2 fruit fly cellular contexts compared by ENCODE assay signal in the genomic region with DNA sequence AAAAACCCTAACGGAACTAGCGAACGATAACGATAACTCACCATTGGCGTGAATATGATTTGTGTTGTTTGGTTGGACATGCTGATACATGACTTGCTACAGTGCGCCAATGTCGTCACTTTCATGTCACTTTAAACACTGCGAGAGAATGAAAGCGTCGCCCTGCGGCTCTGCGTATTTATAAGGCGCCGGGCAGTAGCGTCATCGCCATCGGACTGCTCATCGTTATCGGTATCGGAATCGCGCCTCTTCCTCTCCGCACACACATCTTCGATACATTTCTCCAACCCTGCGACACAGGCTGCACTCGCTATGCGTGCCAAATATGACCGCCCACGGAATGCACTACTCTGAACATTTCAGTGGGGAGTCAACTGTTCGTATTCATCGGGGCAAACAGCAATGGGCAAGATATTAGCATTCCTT.
A peak's percentile ranks its signal among the peaks of the same experiment; 100 is the strongest.
TF ChIP-seq lines count a peak whose summit lies in the region.

A gene (minus strand): TSS at position 160 of the 426 bp plus-strand sequence.

TF ChIP-seq in whole organism, embryonic, 481 proteins besides CTCF, POLR2A, EP300 and RAD21 (continued from another document and continues in another):
- TF ChIP-seq gcm (GFP tag; optimal IDR thresholded peaks at IDR 0.05; lab: Kevin White, UChicago) (no peak), CG12071 (GFP tag; optimal IDR thresholded peaks at IDR 0.05; lab: Kevin White, UChicago) (peak; percentile 54), sqz (GFP tag; optimal IDR thresholded peaks at IDR 0.05; lab: Kevin White, UChicago) (no peak), Usf (GFP tag; optimal IDR thresholded peaks at IDR 0.05; lab: Kevin White, UChicago) (no peak), CG6791 (GFP tag; IDR thresholded peaks at IDR 0.05; lab: Robert Waterston, UW; ENCODE audit: partially characterized antibody) (peak; percentile 90), CG34224 (GFP tag; IDR thresholded peaks at IDR 0.05; lab: Robert Waterston, UW; ENCODE audit: partially characterized antibody) (peak; percentile 57; the same call in 2 of the 3 replicates), hkb (optimal IDR thresholded peaks at IDR 0.05; lab: Kevin White, UChicago) (no peak), hkb (GFP tag; IDR thresholded peaks at IDR 0.05; lab: Robert Waterston, UW) (peak; percentile 47; the same call in 1 of the 2 replicates), CG6813 (GFP tag; optimal IDR thresholded peaks at IDR 0.05; lab: Kevin White, UChicago) (no peak), CG4730 (GFP tag; IDR thresholded peaks at IDR 0.05; lab: Robert Waterston, UW) (no peak), MBD-R2 (GFP tag; IDR thresholded peaks at IDR 0.05; lab: Robert Waterston, UW) (no peak), unc-4 (GFP tag; IDR thresholded peaks at IDR 0.05; lab: Robert Waterston, UW; ENCODE audit: partially characterized antibody) (peak; percentile 56), ttk (GFP tag; IDR thresholded peaks at IDR 0.05; lab: Robert Waterston, UW) (peak; percentile 29; the same call in 1 of the 2 replicates), insv (GFP tag; optimal IDR thresholded peaks at IDR 0.05; lab: Kevin White, UChicago) (no peak), abd-A (tag; optimal IDR thresholded peaks at IDR 0.05; lab: Kevin White, UChicago) (peak; percentile 65), lmd (GFP tag; IDR thresholded peaks at IDR 0.05; lab: Robert Waterston, UW) (peak; percentile 66), Poxn (GFP tag; IDR thresholded peaks at IDR 0.05; lab: Robert Waterston, UW) (no peak), CG1602 (GFP tag; optimal IDR thresholded peaks at IDR 0.05; lab: Kevin White, UChicago) (peak; percentile 32), CG10267 (tag; optimal IDR thresholded peaks at IDR 0.05; lab: Kevin White, UChicago) (no peak), hbn (GFP tag; IDR thresholded peaks at IDR 0.05; lab: Robert Waterston, UW; ENCODE audit: partially characterized antibody) (peak; percentile 24; the same call in 1 of the 2 replicates), mam (GFP tag; optimal IDR thresholded peaks at IDR 0.05; lab: Kevin White, UChicago) (peak; percentile 63), CG5180 (GFP tag; optimal IDR thresholded peaks at IDR 0.05; lab: Kevin White, UChicago) (no peak), CG14860 (GFP tag; IDR thresholded peaks at IDR 0.05; lab: Robert Waterston, UW; ENCODE audit: partially characterized antibody) (peak; percentile 76; the same call in 2 of the 3 replicates), CG8944 (GFP tag; optimal IDR thresholded peaks at IDR 0.05; lab: Kevin White, UChicago) (peak; percentile 54), stc (GFP tag; IDR thresholded peaks at IDR 0.05; lab: Robert Waterston, UW) (no peak), ato (GFP tag; IDR thresholded peaks at IDR 0.05; lab: Robert Waterston, UW; ENCODE audit: partially characterized antibody) (peak; percentile 79), CG9215 (GFP tag; IDR thresholded peaks at IDR 0.05; lab: Robert Waterston, UW) (peak; percentile 42; the same call in 1 of the 2 replicates), shn (GFP tag; optimal IDR thresholded peaks at IDR 0.05; lab: Kevin White, UChicago) (peak; percentile 62), CG12659 (GFP tag; optimal IDR thresholded peaks at IDR 0.05; lab: Kevin White, UChicago) (peak; percentile 55), al (GFP tag; IDR thresholded peaks at IDR 0.05; lab: Robert Waterston, UW) (peak; percentile 62), Deaf1 (tag; optimal IDR thresholded peaks at IDR 0.05; lab: Kevin White, UChicago) (peak; percentile 6), nerfin-2 (GFP tag; IDR thresholded peaks at IDR 0.05; lab: Robert Waterston, UW; ENCODE audit: partially characterized antibody) (peak; percentile 88), peb (GFP tag; IDR thresholded peaks at IDR 0.05; lab: Robert Waterston, UW) (no peak; the same call in 1 of the 2 replicates), CG3995 (GFP tag; optimal IDR thresholded peaks at IDR 0.05; lab: Kevin White, UChicago) (no peak), D19B (GFP tag; optimal IDR thresholded peaks at IDR 0.05; lab: Kevin White, UChicago) (peak; percentile 18), prd (optimal IDR thresholded peaks at IDR 0.05; lab: Kevin White, UChicago) (no peak), prd (GFP tag; IDR thresholded peaks at IDR 0.05; lab: Robert Waterston, UW) (peak; percentile 59), nmo (GFP tag; optimal IDR thresholded peaks at IDR 0.05; lab: Kevin White, UChicago) (peak; percentile 21), CG3847 (GFP tag; IDR thresholded peaks at IDR 0.05; lab: Robert Waterston, UW) (peak; percentile 54; the same call in 1 of the 2 replicates), CG1832 (GFP tag; optimal IDR thresholded peaks at IDR 0.05; lab: Kevin White, UChicago) (no peak), pb (GFP tag; optimal IDR thresholded peaks at IDR 0.05; lab: Kevin White, UChicago) (peak; percentile 33), run (tag; optimal IDR thresholded peaks at IDR 0.05; lab: Kevin White, UChicago) (no peak), Ada2b (GFP tag; IDR thresholded peaks at IDR 0.05; lab: Robert Waterston, UW) (no peak), CG9817 (tag; optimal IDR thresholded peaks at IDR 0.05; lab: Kevin White, UChicago) (peak; percentile 53), jumu (GFP tag; optimal IDR thresholded peaks at IDR 0.05; lab: Kevin White, UChicago) (peak; percentile 40), cg (GFP tag; optimal IDR thresholded peaks at IDR 0.05; lab: Kevin White, UChicago) (no peak), Bteb2 (GFP tag; optimal IDR thresholded peaks at IDR 0.05; lab: Kevin White, UChicago) (no peak), NK7.1 (GFP tag; optimal IDR thresholded peaks at IDR 0.05; lab: Kevin White, UChicago) (no peak), CG8089 (GFP tag; optimal IDR thresholded peaks at IDR 0.05; lab: Kevin White, UChicago) (peak; percentile 39), Lpt (GFP tag; optimal IDR thresholded peaks at IDR 0.05; lab: Kevin White, UChicago) (no peak), bcd (GFP tag; optimal IDR thresholded peaks at IDR 0.05; lab: Kevin White, UChicago) (peak; percentile 41), Drgx (GFP tag; IDR thresholded peaks at IDR 0.05; lab: Robert Waterston, UW) (peak; percentile 39; the same call in 1 of the 2 replicates), D (optimal IDR thresholded peaks at IDR 0.05; lab: Kevin White, UChicago) (no peak), D (GFP tag; optimal IDR thresholded peaks at IDR 0.05; lab: Kevin White, UChicago) (no peak), Dek (tag; optimal IDR thresholded peaks at IDR 0.05; lab: Kevin White, UChicago) (peak; percentile 14), NC2α (GFP tag; optimal IDR thresholded peaks at IDR 0.05; lab: Kevin White, UChicago) (no peak), CG11560 (tag; IDR thresholded peaks at IDR 0.05; lab: Robert Waterston, UW) (no peak), CG31388 (GFP tag; optimal IDR thresholded peaks at IDR 0.05; lab: Kevin White, UChicago) (no peak), fd96Cb (tag; optimal IDR thresholded peaks at IDR 0.05; lab: Kevin White, UChicago) (peak; percentile 9), Adf1 (GFP tag; IDR thresholded peaks at IDR 0.05; lab: Robert Waterston, UW) (peak; percentile 35), usp (GFP tag; optimal IDR thresholded peaks at IDR 0.05; lab: Kevin White, UChicago) (no peak)

TF ChIP-seq in whole organism, prepupa, 60 proteins besides CTCF, POLR2A, EP300 and RAD21 (continued from another document):
- TF ChIP-seq dsx (GFP tag; optimal IDR thresholded peaks at IDR 0.05; lab: Kevin White, UChicago; ENCODE audit: poor library complexity, severe bottlenecking) = no peak
- TF ChIP-seq CG3919 (GFP tag; optimal IDR thresholded peaks at IDR 0.05; lab: Kevin White, UChicago) = peak; percentile 12
- TF ChIP-seq CG6163 (GFP tag; IDR thresholded peaks at IDR 0.05; lab: Robert Waterston, UW) = peak; percentile 49; the same call in 2 of the 3 replicates
- no peak for TF ChIP-seq fkh (GFP tag; optimal IDR thresholded peaks at IDR 0.05; lab: Kevin White, UChicago)
- TF ChIP-seq CG8119 (GFP tag; IDR thresholded peaks at IDR 0.05; lab: Robert Waterston, UW) = no peak
- peak; percentile 18 for TF ChIP-seq Hr39 (GFP tag; optimal IDR thresholded peaks at IDR 0.05; lab: Kevin White, UChicago)
- TF ChIP-seq esn (GFP tag; optimal IDR thresholded peaks at IDR 0.05; lab: Kevin White, UChicago) = peak; percentile 32
- TF ChIP-seq lz (GFP tag; optimal IDR thresholded peaks at IDR 0.05; lab: Kevin White, UChicago) = peak; percentile 9
- TF ChIP-seq Sox15 (GFP tag; optimal IDR thresholded peaks at IDR 0.05; lab: Kevin White, UChicago) = peak; percentile 8
- TF ChIP-seq CG4318 (GFP tag; optimal IDR thresholded peaks at IDR 0.05; lab: Kevin White, UChicago) = no peak
- TF ChIP-seq CG7368 (GFP tag; optimal IDR thresholded peaks at IDR 0.05; lab: Kevin White, UChicago) = no peak
- no peak for TF ChIP-seq CG1621 (tag; optimal IDR thresholded peaks at IDR 0.05; lab: Kevin White, UChicago)
